Worm (Caenorhabditis elegans): Measurements from ENCODE around the gene cutl-17.

Gene cutl-17

DNA sequence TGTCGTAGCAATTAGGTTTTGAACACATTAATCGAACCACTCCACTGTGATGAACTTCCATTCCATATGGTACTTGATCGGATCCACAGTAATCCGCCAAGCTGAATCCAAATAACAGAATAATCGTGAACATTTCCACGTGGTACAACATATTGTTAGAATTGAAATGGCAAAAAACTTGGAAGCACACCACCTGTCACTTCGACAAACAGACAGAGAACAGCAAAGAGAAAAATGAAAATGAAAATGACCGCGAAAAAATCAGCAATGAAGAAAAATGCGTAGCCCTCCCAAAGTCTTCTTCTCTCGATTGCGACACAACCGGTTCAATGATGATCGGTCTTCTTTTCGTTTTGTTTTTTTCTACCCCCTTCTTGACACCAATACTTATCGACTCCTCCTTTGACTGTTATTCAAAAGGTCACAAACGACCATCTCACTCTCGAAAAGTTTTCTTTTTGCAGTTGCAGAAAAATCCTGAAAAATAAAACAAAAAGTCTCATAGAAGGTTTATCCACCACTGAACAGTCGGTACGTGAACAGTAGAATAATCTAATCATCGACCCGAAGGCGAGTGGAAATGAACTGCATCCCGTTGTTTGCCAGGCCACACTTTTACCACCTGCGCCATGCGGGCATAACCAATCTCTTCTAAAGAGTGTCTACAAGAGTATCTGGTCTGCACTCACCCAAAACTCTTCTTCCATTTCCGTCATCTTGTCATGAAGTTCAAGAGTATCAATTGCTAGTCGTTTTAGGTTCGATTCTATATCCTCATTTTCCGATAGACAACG, 20.0 kb upstream of the cutl-17 start, which contains the start of gene wrt-3 (continued):
- TF ChIP-seq mes-4 (tag; optimal IDR thresholded peaks at IDR 0.05) (peak; percentile 87), lsl-1 (GFP tag; optimal IDR thresholded peaks at IDR 0.05) (no peak), hmg-1.2 (GFP tag; IDR thresholded peaks at IDR 0.05) (peak; percentile 71), ceh-91 (GFP tag; IDR thresholded peaks at IDR 0.05) (no peak), egl-18 (GFP tag; IDR thresholded peaks at IDR 0.05) (peak; percentile 62; the same call in 1 of the 2 replicates), attf-6 (GFP tag; IDR thresholded peaks at IDR 0.05) (peak; percentile 87), ztf-28 (GFP tag; IDR thresholded peaks at IDR 0.05) (0 out of 2 replicates have a peak, but pooled peaks have one; percentile 33), Y53F4B.3 (GFP tag; IDR thresholded peaks at IDR 0.05) (no peak), F23B12.7 (tag; optimal IDR thresholded peaks at IDR 0.05; ENCODE audit: insufficient read depth) (peak; percentile 53), lsy-27 (tag; optimal IDR thresholded peaks at IDR 0.05; ENCODE audit: borderline replicate concordance, insufficient read depth) (peak; percentile 65), ZK185.1 (tag; optimal IDR thresholded peaks at IDR 0.05; ENCODE audit: poor library complexity, severe bottlenecking) (peak; percentile 92), sea-2 (GFP tag; IDR thresholded peaks at IDR 0.05) (no peak), athp-1 (tag; optimal IDR thresholded peaks at IDR 0.05) (no peak), ztf-26 (tag; optimal IDR thresholded peaks at IDR 0.05) (peak; percentile 80), egrh-3 (GFP tag; IDR thresholded peaks at IDR 0.05) (no peak; the same call in 1 of the 2 replicates), cebp-2 (GFP tag; IDR thresholded peaks at IDR 0.05) (peak; percentile 95), aptf-2 (GFP tag; conservative IDR thresholded peaks at IDR 0.05) (0 out of 2 replicates have a peak, but pooled peaks have one; percentile 15), F55B11.4 (tag; optimal IDR thresholded peaks at IDR 0.05; ENCODE audit: borderline replicate concordance, insufficient read depth) (no peak), ccch-3 (GFP tag; optimal IDR thresholded peaks at IDR 0.05) (peak; percentile 41), F10E7.11 (tag; optimal IDR thresholded peaks at IDR 0.05) (no peak), efl-1 (GFP tag; optimal IDR thresholded peaks at IDR 0.05) (no peak), die-1 (tag; optimal IDR thresholded peaks at IDR 0.05) (peak; percentile 97), attf-5 (GFP tag; optimal IDR thresholded peaks at IDR 0.05) (no peak), xnd-1 (tag; optimal IDR thresholded peaks at IDR 0.05) (peak; percentile 5), let-607 (tag; optimal IDR thresholded peaks at IDR 0.05) (peak; percentile 65 to 67), nhr-27 (tag; optimal IDR thresholded peaks at IDR 0.05) (peak; percentile 94), sptf-2 (GFP tag; optimal IDR thresholded peaks at IDR 0.05) (peak; percentile 83), attf-3 (GFP tag; conservative IDR thresholded peaks at IDR 0.05) (0 out of 2 replicates have a peak, but pooled peaks have one; percentile 52)

DNA sequence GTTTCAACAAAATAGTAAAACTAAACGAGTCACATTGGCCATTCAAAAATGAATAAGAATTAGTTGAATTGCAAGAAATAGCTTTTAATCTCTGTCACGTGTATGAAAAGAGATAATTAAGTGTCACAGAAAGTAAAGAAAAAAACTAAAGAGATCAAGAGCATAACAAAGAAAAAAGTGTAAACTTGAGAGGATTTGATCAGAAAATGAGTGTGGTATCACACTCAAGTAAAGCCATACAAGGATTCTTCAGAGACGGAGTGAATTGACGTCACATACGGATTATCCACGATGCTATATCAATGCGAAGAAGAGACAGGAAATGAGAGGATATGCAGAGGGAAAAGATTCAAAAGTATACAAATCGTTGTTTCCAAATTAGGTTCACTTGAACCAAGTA, 12.0 kb upstream of the cutl-17 start:
- TF ChIP-seq attf-3 (GFP tag; conservative IDR thresholded peaks at IDR 0.05) (no peak), T26A5.8 (tag; optimal IDR thresholded peaks at IDR 0.05) (no peak), akir-1 (GFP tag; optimal IDR thresholded peaks at IDR 0.05) (no peak), hmg-1.2 (GFP tag; IDR thresholded peaks at IDR 0.05) (no peak), hrde-1 (tag; optimal IDR thresholded peaks at IDR 0.05; ENCODE audit: borderline replicate concordance) (no peak), bed-2 (GFP tag; IDR thresholded peaks at IDR 0.05) (no peak), rcor-1 (GFP tag; IDR thresholded peaks at IDR 0.05) (no peak), madf-6 (GFP tag; IDR thresholded peaks at IDR 0.05) (no peak), sea-2 (GFP tag; IDR thresholded peaks at IDR 0.05) (no peak), unc-130 (GFP tag; optimal IDR thresholded peaks at IDR 0.05) (no peak), F52B5.7 (tag; optimal IDR thresholded peaks at IDR 0.05) (no peak), hsf-1 (GFP tag; IDR thresholded peaks at IDR 0.05) (no peak), C17E4.6 (GFP tag; IDR thresholded peaks at IDR 0.05) (no peak), rec-8 (tag; optimal IDR thresholded peaks at IDR 0.05) (no peak), ztf-25 (GFP tag; IDR thresholded peaks at IDR 0.05) (no peak)
